Fruit fly (Drosophila melanogaster): ENCODE results near the gene UQCR-Q.

Gene UQCR-Q

DNA sequence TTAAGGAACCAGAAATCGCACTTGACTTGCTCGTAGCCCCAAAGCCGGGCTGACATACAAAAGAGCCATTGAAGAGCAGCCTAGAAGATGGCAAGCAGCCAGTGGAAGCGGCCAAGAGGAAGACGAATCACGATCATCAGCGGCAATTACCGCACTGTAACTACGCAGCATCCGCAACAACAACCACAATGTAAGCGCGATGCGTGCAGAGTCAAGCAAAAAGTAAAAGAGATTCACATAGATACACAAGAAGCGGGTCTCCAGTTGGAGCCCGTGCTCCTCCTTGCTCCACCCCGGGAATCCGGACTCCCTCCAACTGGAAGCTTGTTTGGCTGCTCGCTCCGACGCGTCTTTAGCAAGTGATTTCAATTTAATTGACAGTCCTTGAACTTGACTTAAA, 17.1 kb downstream of the UQCR-Q start:
- TF ChIP-seq CTCF (optimal IDR thresholded peaks at IDR 0.05) (no peak), CG8478 (optimal IDR thresholded peaks at IDR 0.05) (no peak)

DNA sequence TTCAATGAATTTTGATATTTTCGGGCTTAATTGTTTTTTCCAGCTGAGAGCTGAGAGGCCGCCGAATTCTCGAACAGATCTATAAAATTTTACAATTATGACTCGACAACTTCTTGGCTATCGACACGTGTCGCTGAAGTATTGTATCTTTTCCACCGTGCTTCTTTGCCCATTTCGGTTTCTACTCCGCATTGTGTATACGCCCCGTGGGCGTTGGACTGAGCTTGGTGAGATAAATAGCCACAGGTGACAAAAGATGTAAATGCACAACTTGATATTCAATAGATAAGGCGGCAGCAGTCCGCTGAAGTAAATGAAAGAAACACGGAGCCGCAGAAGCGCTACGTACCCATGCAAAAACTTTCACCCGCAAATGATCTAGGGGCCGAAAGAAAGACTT, 18.7 kb downstream of the UQCR-Q start:
- TF ChIP-seq CTCF (optimal IDR thresholded peaks at IDR 0.05) (no peak), CG8478 (optimal IDR thresholded peaks at IDR 0.05) (no peak)

DNA sequence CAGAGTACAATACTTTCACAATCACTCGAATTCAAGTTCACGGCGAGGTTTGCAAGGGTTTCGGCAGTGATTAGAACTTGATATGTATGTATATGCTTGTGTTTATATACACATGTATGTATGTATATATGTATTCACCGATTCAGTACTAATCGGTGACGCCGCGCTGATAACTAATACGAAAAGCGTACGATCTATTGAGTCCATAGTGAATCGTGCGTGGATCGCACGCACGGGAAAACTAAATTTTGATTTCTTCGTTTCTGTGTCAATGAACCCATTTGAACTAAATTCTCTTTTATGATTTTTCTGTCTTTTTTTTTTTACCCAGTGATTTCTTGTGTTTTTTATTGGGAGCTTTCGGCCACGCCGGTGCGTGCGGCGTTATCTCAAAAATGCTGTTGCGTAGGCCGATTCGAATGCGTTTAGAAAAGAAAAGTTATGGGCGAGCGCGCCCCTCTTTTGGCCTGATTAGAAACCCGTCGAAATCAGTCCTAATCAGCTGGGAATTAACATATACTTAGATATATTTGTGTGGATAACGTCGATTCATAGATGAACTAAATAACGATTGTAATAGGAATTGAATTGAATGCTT, 19.3 kb downstream of the UQCR-Q start:
- TF ChIP-seq CTCF (optimal IDR thresholded peaks at IDR 0.05) (no peak), CG8478 (optimal IDR thresholded peaks at IDR 0.05) (no peak)

DNA sequence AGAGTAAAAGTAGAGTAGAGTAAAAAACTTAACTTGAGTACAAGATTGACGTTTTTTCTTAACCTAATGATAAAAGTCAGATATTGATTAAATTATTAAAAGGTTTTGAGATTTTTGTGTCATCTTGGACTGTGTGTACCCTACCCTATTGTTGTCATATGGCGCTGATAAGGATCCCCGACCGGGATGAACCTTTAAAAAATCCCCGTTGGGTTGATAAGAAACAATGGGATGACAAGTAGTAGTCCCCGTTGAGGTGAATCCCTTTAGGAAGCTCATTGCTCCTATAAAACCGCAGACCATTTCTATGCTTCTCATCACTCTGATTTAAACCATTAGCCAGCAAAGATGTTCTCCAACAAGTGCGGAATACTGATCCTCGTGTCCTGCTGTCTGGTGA, 20.0 kb downstream of the UQCR-Q start, which contains the start of gene edin:
Gene edin, plus strand, starts transcription at position 340 of the 400 bp plus-strand sequence.
- no peak for TF ChIP-seq CTCF (optimal IDR thresholded peaks at IDR 0.05)
- TF ChIP-seq CG8478 (optimal IDR thresholded peaks at IDR 0.05), result no peak

DNA sequence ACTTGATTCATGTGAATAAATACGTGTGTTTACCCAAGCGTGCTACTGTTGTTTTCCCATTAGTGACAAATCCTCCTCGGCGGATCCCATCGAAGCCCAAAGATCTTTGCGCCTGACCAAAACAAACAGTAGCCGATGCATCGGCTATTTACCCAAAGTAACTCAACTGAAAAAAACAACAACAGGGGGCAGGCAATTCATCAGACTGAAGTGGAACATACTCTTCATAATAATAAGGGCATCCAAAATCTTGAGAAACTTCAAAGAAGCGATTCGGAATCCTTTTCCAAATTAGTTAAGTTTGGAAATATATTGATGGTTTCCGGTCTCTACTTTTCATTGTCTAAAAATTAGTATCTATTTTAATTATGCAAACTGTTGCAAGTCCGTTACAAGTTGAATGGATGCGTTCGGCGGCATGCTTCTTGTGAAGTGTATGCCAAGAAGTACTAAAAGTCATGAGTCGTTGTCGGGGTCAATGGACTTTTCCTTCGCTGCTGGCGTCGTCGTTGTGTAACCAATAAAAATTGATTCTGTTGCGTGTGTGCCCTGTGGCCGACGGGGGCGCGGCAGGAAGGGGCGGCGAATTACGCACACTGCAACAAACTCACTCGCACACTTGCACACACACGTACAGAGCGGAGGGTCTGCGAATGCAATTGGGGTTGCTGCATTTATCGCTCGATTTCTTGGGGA, 20.9 kb downstream of the UQCR-Q start:
- no peak for TF ChIP-seq CG8478 (optimal IDR thresholded peaks at IDR 0.05)
- no peak for TF ChIP-seq CTCF (optimal IDR thresholded peaks at IDR 0.05)

DNA sequence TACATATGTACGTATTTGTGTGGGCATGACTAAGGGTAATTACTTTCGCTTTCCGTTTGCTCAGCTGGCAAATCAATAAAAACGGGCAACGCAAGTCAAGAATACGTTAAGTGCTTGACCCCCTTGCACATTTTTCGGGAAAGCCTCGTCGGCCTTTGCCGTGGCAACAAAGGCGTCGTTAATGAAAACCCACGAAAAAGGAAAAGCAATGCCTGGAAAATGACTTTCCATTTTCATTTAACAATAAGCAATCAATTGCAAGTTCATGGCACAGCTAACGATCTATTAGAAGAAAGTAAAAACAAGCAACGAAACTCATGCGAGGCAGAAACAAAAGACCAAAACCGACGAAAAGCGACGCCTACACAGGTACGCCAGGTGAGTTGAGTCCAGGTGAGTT, 21.5 kb downstream of the UQCR-Q start:
- TF ChIP-seq CTCF (optimal IDR thresholded peaks at IDR 0.05) (no peak), CG8478 (optimal IDR thresholded peaks at IDR 0.05) (no peak)

DNA sequence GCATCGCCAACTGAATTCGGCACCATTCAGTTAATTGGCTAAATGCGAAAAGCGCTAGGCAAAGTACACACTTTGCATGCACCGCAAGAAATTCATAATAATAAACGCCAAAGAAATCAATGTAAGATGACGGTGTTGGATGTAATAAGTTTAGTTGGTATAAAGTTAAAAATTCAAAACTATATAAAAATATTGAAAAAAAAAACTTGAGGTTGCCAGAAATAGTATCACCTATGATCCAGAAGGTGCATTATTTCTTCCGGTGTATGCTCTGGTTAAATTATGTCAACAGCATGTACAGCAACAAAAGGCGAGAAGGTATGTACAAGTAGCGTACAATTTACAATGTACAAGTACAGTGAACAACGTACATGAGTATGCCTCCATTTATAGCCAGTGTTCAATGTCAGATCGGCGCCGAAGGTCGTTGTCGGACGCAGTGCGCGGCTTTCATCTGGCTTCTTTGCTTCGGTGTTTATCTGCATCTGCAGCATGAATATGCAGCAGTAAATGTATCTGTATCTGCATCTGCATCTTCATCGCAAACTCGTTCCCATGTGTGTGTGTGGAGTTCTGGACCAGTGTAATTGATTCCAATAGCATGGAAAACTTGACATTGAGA, 22.4 kb downstream of the UQCR-Q start:
- TF ChIP-seq CG8478 (optimal IDR thresholded peaks at IDR 0.05) (no peak), CTCF (optimal IDR thresholded peaks at IDR 0.05) (no peak)

DNA sequence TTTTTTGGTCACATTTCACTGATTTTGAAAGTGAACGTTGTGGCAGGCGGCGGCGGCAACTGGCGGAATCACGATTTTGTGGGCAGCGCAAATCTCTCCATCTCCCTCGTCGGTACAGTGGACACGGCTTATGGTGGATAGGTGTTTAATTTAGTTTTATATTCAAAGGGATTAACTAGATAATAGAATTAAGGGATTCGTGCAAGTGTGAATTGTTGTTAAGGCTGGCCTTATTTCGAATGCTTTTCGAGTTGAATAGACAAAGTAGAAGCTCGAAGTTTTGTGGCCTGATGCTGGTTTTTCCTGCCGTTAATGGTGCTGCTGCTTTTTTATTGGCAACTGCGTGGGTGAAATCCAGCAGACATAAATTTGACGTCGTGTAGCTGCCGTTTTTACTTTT, 23.4 kb downstream of the UQCR-Q start:
- TF ChIP-seq CG8478 (optimal IDR thresholded peaks at IDR 0.05) (no peak), CTCF (optimal IDR thresholded peaks at IDR 0.05) (no peak)

DNA sequence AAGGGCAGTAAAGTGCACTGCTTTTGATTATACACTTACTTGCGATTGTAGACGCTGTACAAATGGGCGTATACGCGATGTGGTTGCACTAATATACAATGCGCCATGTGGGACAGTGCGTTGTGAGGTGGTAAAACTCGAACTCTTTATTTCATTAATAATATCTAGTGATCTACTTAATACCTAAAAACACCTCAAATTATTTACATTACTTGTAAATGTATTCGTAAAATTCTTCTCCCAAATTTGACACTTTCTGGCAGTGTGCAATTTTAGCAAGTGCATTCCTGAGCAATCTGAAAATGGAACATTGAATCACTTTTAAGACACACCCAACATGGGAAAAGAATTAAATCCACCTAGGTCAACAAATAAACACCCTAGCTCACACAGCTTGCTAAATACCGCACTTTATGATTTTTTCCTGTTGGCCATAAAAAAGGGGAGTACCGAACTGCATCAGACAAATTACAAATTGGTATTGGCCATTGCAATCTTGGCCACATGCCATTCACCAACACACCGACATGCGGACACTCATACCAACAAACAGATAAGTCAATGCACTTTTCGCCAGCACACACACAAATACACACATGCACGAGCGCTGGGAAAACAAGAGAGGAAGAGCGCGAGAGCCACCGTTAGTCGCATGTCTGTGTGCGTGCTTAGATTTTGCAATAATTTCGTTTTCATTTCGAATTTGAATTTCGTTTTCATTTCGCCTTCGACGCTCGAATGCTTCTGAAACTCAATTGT, 24.6 kb downstream of the UQCR-Q start:
- TF ChIP-seq CTCF (optimal IDR thresholded peaks at IDR 0.05) (no peak), CG8478 (optimal IDR thresholded peaks at IDR 0.05) (no peak)

DNA sequence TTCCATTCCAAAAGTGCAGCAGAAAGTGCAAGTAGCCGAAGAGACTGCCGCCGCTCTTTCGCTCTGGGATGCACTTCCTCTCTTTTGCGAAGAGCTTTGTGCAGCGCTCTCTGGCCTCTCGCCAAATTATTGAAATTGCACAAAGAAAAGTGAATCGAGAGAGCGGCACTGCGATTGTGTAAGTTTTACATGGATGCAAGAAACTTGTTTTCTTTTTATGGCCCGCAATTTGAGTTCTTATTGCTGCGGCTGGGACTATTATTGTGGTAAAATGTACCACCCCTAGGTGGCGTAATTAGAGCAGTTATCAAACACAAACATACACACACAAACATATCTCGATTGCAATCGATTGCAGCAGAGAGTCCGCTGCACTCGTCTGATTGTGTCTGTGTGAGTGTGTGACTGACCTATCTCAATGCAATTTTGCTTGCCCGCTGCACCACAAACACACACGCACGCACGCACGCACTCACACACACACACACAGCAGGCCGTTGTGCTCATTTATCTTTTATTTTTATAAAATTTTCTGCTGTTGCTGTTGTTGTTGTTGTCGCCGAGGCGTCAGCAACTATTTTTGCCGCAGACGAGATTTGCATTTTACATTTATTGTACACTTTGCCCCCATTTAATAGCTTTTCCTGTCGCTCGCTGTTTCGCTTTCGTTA, 25.9 kb downstream of the UQCR-Q start:
- TF ChIP-seq CTCF (optimal IDR thresholded peaks at IDR 0.05) (no peak), CG8478 (optimal IDR thresholded peaks at IDR 0.05) (no peak)

DNA sequence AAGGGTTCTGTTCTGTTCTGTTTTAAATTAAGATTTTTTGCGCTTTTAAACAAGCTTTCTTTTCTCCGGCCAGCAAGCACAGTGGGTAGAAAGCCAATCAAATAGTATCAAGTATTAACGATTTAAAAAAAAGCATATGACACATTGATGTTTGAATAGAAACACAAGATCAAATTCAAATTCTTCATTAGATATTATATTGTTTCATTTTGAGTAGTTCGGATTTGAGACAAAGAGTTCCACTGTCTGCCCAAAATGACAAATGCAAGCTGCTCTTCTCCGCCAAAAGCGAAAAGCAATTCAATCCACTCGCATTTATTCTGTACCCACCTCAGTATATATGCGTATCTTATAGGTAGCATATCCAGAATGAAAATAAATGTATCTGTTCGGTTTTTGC, 27.7 kb downstream of the UQCR-Q start:
- TF ChIP-seq CG8478 (optimal IDR thresholded peaks at IDR 0.05), result no peak
- TF ChIP-seq CTCF (optimal IDR thresholded peaks at IDR 0.05), result no peak

DNA sequence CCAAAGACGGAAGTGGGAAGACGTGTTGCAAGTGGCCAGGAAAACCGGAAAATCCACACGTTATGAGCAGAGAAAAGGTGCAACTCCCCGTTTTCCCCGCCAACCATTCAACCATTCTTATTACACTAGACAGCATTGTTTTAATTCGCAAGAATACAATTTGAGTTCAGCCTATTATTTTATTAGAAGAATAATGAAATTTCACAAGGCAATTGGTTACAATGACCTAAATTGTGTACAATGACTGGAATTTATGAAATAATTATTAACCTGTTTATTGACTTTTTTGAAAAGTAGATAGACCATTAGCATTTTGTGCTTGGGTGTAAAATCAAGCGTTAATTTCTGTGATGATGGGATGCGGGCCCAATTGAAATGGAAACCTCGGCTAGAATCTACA, 30.0 kb downstream of the UQCR-Q start:
- TF ChIP-seq CTCF (optimal IDR thresholded peaks at IDR 0.05), result no peak
- no peak for TF ChIP-seq CG8478 (optimal IDR thresholded peaks at IDR 0.05)

DNA sequence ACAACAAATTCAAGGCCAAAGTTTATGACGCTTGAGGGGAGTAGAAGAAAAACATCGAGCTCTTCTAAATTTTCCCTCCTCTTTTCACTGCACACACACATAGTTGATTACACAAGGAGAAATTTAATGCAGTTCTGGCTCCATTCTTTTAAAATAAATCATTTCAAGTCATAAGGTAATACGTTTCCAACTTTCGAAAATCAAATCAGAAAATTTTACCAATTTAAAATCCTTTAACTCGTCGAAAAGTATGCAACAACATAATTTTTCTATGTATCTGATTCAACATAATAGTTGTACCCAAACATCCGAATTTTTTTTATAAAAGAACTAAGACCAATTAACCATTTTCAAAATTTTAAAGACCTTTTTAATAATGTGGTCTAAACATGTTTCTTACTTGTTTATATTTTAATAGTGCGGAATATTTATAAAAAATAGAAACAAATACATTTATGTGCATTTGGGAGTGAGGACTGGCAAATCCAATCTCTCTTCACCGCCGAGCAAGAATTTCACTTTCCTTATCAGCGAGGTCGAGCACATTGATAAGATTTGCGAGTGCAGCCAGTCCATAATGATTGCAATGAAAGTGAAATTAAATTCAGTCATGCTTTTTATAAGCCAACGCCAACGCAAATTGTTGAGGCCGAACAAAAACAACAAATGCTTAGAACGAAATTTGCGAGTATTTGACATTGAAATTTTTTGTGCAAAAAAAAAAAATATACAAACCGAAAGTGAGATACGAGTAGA, 31.6 kb downstream of the UQCR-Q start:
- TF ChIP-seq CG8478 (optimal IDR thresholded peaks at IDR 0.05) (no peak), CTCF (optimal IDR thresholded peaks at IDR 0.05) (no peak)

DNA sequence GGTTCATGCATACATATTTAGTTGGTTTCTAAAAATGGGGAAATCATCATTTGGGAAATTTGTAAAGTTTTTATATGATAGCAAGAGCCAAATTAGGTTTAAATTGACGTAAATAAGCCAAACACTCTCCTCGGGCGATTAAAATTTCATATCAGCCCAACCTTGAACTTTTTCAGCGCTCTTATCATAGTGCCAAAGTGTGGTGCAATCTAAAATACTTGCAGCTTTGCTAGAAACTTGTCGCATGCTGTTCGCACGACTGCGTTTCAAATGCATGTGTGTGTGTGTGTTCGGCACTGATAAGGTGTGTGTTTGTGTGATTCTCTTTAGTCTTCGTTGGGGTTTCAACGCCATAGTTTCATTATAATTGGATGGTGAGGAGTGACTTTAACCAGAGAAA, 32.3 kb downstream of the UQCR-Q start:
- TF ChIP-seq CTCF (optimal IDR thresholded peaks at IDR 0.05), result no peak
- TF ChIP-seq CG8478 (optimal IDR thresholded peaks at IDR 0.05), result no peak

Measured in S2 (cell line).